Worm (Caenorhabditis elegans) whole organism, mixed stage, embryonic: ENCODE data around the gene nhr-256.

Source experiments
- ceh-43 ChIP-seq: fragments of 200-800 bp; sonication (Bioruptor generic); optimal IDR thresholded peaks from 2 replicates; lab custom pipeline; 2018; ENCODE audit warnings: mild to moderate bottlenecking, missing genetic modification characterization, moderate library complexity, missing compliant biosample characterization
- elt-3 ChIP-seq: fragments of 150-350 bp; optimal IDR thresholded peaks from 2 replicates; lab custom pipeline; 2014; ENCODE audit warnings: missing biosample characterization, missing genetic modification characterization
- lin-13 ChIP-seq: fragments of 150-350 bp; optimal IDR thresholded peaks from 2 replicates; lab custom pipeline; 2014; ENCODE audit warnings: missing biosample characterization, missing genetic modification characterization
- lsy-2 ChIP-seq: fragments of 150-350 bp; optimal IDR thresholded peaks from 2 replicates; lab custom pipeline; 2014; ENCODE audit warnings: missing biosample characterization, missing genetic modification characterization
- pha-4 ChIP-seq: fragments of 150-350 bp; optimal IDR thresholded peaks from 2 replicates; lab custom pipeline; 2018; ENCODE audit warnings: missing biosample characterization, missing genetic modification reagents, missing genetic modification characterization
- snpc-4 ChIP-seq: fragments of 150-350 bp; optimal IDR thresholded peaks from 2 replicates; lab custom pipeline; 2014; ENCODE audit warnings: missing biosample characterization, missing genetic modification characterization
- unc-62 ChIP-seq: fragments of 150-350 bp; optimal IDR thresholded peaks from 2 replicates; lab custom pipeline; 2014; ENCODE audit warnings: missing biosample characterization, missing genetic modification reagents, missing genetic modification characterization

DNA sequence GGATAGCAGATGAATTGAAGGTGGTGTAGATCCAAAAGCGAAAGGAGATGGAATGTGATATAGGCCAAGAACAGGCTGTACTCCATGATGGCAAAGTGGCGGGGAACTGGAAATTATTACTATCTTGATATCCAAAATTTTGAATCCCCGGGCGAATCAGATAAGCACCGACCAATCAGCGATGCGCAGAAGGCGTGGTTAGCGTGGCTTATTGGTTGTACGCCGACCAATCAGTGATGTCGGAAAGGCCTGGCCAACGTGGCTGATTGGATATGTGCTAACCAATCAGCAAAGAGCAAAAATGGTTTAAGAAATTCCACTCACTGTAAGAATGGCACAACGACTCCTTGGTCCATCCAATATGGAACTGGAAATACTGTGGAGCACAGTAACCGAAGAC is 36.4 kb downstream of the nhr-256 start:
- TF ChIP-seq ceh-43 (GFP tag; lab: Kevin White, UChicago) (no peak), elt-3 (no peak), lin-13 (tag; lab: Kevin White, UChicago) (no peak), lsy-2 (no peak), unc-62 (GFP tag; lab: Kevin White, UChicago) (no peak), snpc-4 (tag; lab: Kevin White, UChicago) (no peak), pha-4 (tag; lab: Kevin White, UChicago) (no peak)
